Worm (Caenorhabditis elegans): Measurements from ENCODE around the gene oma-1.
A peak's percentile ranks its signal among the peaks of the same experiment; 100 is the strongest.

Gene oma-1

DNA sequence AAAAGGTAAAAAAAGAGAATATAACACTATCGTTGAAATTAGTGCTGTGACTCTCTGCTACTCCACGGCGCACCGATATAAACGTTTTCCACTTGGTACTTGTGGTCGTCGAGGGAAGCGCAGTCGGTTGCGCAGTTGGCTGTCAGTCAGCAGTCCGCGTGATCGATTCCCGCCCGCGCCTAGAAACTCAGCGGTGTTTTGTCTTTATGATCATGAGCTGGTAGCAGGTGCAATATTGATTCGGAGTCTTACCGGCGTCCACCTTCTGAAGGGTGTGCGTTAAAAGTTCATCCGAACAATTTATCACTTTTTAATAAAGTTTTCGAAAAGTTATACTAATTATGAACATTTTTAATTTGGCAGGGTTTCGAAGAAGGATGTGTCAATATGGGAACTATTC lies 38.3 kb downstream of the oma-1 start (continued):
- TF ChIP-seq mes-2 (tag; optimal IDR thresholded peaks at IDR 0.05; ENCODE audit: poor library complexity, severe bottlenecking) (peak; percentile 89), attf-4 (tag; optimal IDR thresholded peaks at IDR 0.05) (no peak), ztf-7 (tag; optimal IDR thresholded peaks at IDR 0.05) (peak; percentile 89), mxl-2 (GFP tag; conservative IDR thresholded peaks at IDR 0.05) (peak; percentile 72), arid-1 (GFP tag; conservative IDR thresholded peaks at IDR 0.05) (peak; percentile 92), Y48G9A.11 (GFP tag; IDR thresholded peaks at IDR 0.05) (peak; percentile 84), cey-2 (tag; optimal IDR thresholded peaks at IDR 0.05; ENCODE audit: borderline replicate concordance, insufficient read depth) (peak; percentile 60), Y75B8A.6 (GFP tag; IDR thresholded peaks at IDR 0.05) (0 out of 2 replicates have a peak, but pooled peaks have one; percentile 66), nhr-77 (tag; optimal IDR thresholded peaks at IDR 0.05) (peak; percentile 26), Y105C5A.15 (GFP tag; IDR thresholded peaks at IDR 0.05) (0 out of 2 replicates have a peak, but pooled peaks have one; percentile 41), daf-12 (tag; optimal IDR thresholded peaks at IDR 0.05) (no peak), zag-1 (tag; optimal IDR thresholded peaks at IDR 0.05) (peak; percentile 16), dmd-8 (GFP tag; IDR thresholded peaks at IDR 0.05) (peak; percentile 98), lim-7 (GFP tag; IDR thresholded peaks at IDR 0.05) (peak; percentile 98), ama-1 (optimal IDR thresholded peaks at IDR 0.05) (peak; percentile 41), mxl-3 (GFP tag; optimal IDR thresholded peaks at IDR 0.05) (peak; percentile 88), D1046.2 (GFP tag; IDR thresholded peaks at IDR 0.05) (no peak), ZK546.5 (tag; optimal IDR thresholded peaks at IDR 0.05) (no peak), lin-13 (GFP tag; optimal IDR thresholded peaks at IDR 0.05) (peak; percentile 74), aly-2 (tag; optimal IDR thresholded peaks at IDR 0.05) (no peak), egl-43 (GFP tag; IDR thresholded peaks at IDR 0.05) (peak; percentile 97), lin-15B (tag; optimal IDR thresholded peaks at IDR 0.05) (no peak), zip-2 (tag; optimal IDR thresholded peaks at IDR 0.05) (peak; percentile 37), ceh-32 (tag; optimal IDR thresholded peaks at IDR 0.05; ENCODE audit: poor library complexity) (no peak), hif-1 (tag; optimal IDR thresholded peaks at IDR 0.05) (peak; percentile 45 to 61), Y5F2A.4 (GFP tag; optimal IDR thresholded peaks at IDR 0.05) (peak; percentile 83), nhr-6 (tag; optimal IDR thresholded peaks at IDR 0.05) (peak; percentile 88), spr-1 (tag; optimal IDR thresholded peaks at IDR 0.05) (peak; percentile 80), T20F7.1 (GFP tag; optimal IDR thresholded peaks at IDR 0.05) (peak; percentile 93), lir-3 (tag; optimal IDR thresholded peaks at IDR 0.05) (peak; percentile 66), nhr-111 (GFP tag; optimal IDR thresholded peaks at IDR 0.05) (peak; percentile 92), nhr-41 (GFP tag; IDR thresholded peaks at IDR 0.05) (peak; percentile 87), zfp-3 (GFP tag; conservative IDR thresholded peaks at IDR 0.05) (peak; percentile 89), daf-16 (GFP tag; optimal IDR thresholded peaks at IDR 0.05) (peak; percentile 85 to 93), daf-16 (tag; optimal IDR thresholded peaks at IDR 0.05) (peak; percentile 75), saeg-2 (GFP tag; IDR thresholded peaks at IDR 0.05) (peak; percentile 81), nhr-76 (tag; optimal IDR thresholded peaks at IDR 0.05) (no peak), zfp-2 (tag; optimal IDR thresholded peaks at IDR 0.05) (peak; percentile 64), ceh-44 (GFP tag; IDR thresholded peaks at IDR 0.05) (peak; percentile 94), tag-97 (GFP tag; IDR thresholded peaks at IDR 0.05) (no peak), F26F4.8 (GFP tag; conservative IDR thresholded peaks at IDR 0.05) (peak; percentile 96), duxl-1 (tag; optimal IDR thresholded peaks at IDR 0.05; ENCODE audit: poor library complexity) (peak; percentile 82), nhr-10 (tag; optimal IDR thresholded peaks at IDR 0.05) (no peak), egl-27 (tag; optimal IDR thresholded peaks at IDR 0.05) (peak; percentile 51), ceh-82 (tag; optimal IDR thresholded peaks at IDR 0.05) (no peak), mep-1 (tag; optimal IDR thresholded peaks at IDR 0.05) (peak; percentile 87), lin-38 (GFP tag; IDR thresholded peaks at IDR 0.05) (peak; percentile 85), dmd-9 (GFP tag; IDR thresholded peaks at IDR 0.05) (peak; percentile 66), dpl-1 (GFP tag; optimal IDR thresholded peaks at IDR 0.05) (peak; percentile 40), nhr-11 (tag; optimal IDR thresholded peaks at IDR 0.05) (peak; percentile 16), daf-8 (GFP tag; IDR thresholded peaks at IDR 0.05) (peak; percentile 89; the same call in 1 of the 2 replicates), ceh-20 (GFP tag; IDR thresholded peaks at IDR 0.05) (peak; percentile 84)
